Fruit fly (Drosophila melanogaster) whole organism, embryonic: Measurements from ENCODE around the gene fwd.

Experiments
- Ada2b ChIP-seq: fragments of 200-800 bp; sonication (Bioruptor generic); IDR thresholded peaks from 2 replicates; pipeline ENCODE4 v1.3.6; 2022; ENCODE audit warnings: missing biosample characterization, missing genetic modification characterization
- Aef1 ChIP-seq: fragments of 200-800 bp; sonication (Bioruptor generic); IDR thresholded peaks from 3 replicates; pipeline ENCODE4 v1.3.6; 2022; ENCODE audit warnings: missing biosample characterization, missing genetic modification characterization
- Asciz ChIP-seq: fragments of 200-800 bp; sonication (Bioruptor generic); optimal IDR thresholded peaks from 2 replicates; lab custom pipeline; 2017; ENCODE audit warnings: missing biosample characterization, mild to moderate bottlenecking, missing genetic modification characterization, missing genetic modification reagents
- Blimp-1 ChIP-seq: fragments of 200-800 bp; sonication (Bioruptor generic); optimal IDR thresholded peaks from 3 replicates; lab custom pipeline; 2018; ENCODE audit warnings: missing biosample characterization, missing genetic modification characterization, mild to moderate bottlenecking, moderate library complexity, missing genetic modification reagents
- CG10431 ChIP-seq: fragments of 200-800 bp; sonication (Bioruptor generic); optimal IDR thresholded peaks from 3 replicates; lab custom pipeline; 2018; ENCODE audit warnings: missing biosample characterization, mild to moderate bottlenecking, missing genetic modification characterization
- CG10543 ChIP-seq: fragments of 200-800 bp; sonication (Bioruptor generic); optimal IDR thresholded peaks from 3 replicates; lab custom pipeline; 2017; ENCODE audit warnings: missing biosample characterization, mild to moderate bottlenecking, missing genetic modification characterization, moderate library complexity
- CG11695 ChIP-seq: fragments of 200-800 bp; sonication (Bioruptor generic); IDR thresholded peaks from 3 replicates; pipeline ENCODE4 v1.3.6; 2022; ENCODE audit warnings: missing biosample characterization, missing genetic modification characterization
- CG11696 ChIP-seq: fragments of 200-800 bp; sonication (Bioruptor generic); IDR thresholded peaks from 2 replicates; pipeline ENCODE4 v1.3.6; 2022; ENCODE audit warnings: missing biosample characterization, missing genetic modification characterization
- CG1233 ChIP-seq: fragments of 200-800 bp; sonication (Bioruptor generic); optimal IDR thresholded peaks from 4 replicates; lab custom pipeline; 2018; ENCODE audit warnings: missing biosample characterization, mild to moderate bottlenecking, missing genetic modification characterization
- CG12744 ChIP-seq: fragments of 200-800 bp; sonication (Bioruptor generic); optimal IDR thresholded peaks from 2 replicates; lab custom pipeline; 2016; ENCODE audit warnings: missing biosample characterization, missing genetic modification characterization
- CG13296 ChIP-seq: fragments of 200-800 bp; sonication (Bioruptor generic); optimal IDR thresholded peaks from 3 replicates; lab custom pipeline; 2018; ENCODE audit warnings: missing biosample characterization, mild to moderate bottlenecking, missing genetic modification characterization
- CG14965 ChIP-seq: fragments of 200-800 bp; sonication (Bioruptor generic); optimal IDR thresholded peaks from 2 replicates; lab custom pipeline; 2016; ENCODE audit warnings: missing biosample characterization, missing genetic modification characterization, borderline replicate concordance
- CG17568 ChIP-seq: fragments of 200-800 bp; sonication (Bioruptor generic); optimal IDR thresholded peaks from 2 replicates; lab custom pipeline; 2018; ENCODE audit warnings: missing biosample characterization, mild to moderate bottlenecking, missing genetic modification characterization, moderate library complexity
- CG17912 ChIP-seq: fragments of 200-800 bp; sonication (Bioruptor generic); optimal IDR thresholded peaks from 2 replicates; lab custom pipeline; 2018; ENCODE audit warnings: missing biosample characterization, mild to moderate bottlenecking, missing genetic modification characterization
- CG1832 ChIP-seq: fragments of 200-800 bp; sonication (Bioruptor generic); optimal IDR thresholded peaks from 2 replicates; lab custom pipeline; 2017; ENCODE audit warnings: missing biosample characterization, mild to moderate bottlenecking, missing genetic modification characterization, inconsistent platforms
- CG18764 ChIP-seq: fragments of 200-800 bp; sonication (Bioruptor generic); optimal IDR thresholded peaks from 3 replicates; lab custom pipeline; 2016; ENCODE audit warnings: missing biosample characterization, missing genetic modification characterization
- CG2712 ChIP-seq: fragments of 200-800 bp; optimal IDR thresholded peaks from 3 replicates; lab custom pipeline; 2019; ENCODE audit warnings: missing biosample characterization, mild to moderate bottlenecking, missing genetic modification characterization, moderate library complexity
- CG31388 ChIP-seq: fragments of 200-800 bp; sonication (Bioruptor generic); optimal IDR thresholded peaks from 2 replicates; lab custom pipeline; 2016; ENCODE audit warnings: missing biosample characterization, missing genetic modification characterization
- CG31441 ChIP-seq: fragments of 200-800 bp; sonication (Bioruptor generic); IDR thresholded peaks from 2 replicates; pipeline ENCODE4 v1.3.6; 2022; ENCODE audit warnings: missing biosample characterization, missing genetic modification characterization
- CG34422 ChIP-seq: fragments of 200-800 bp; sonication (Bioruptor generic); IDR thresholded peaks from 3 replicates; pipeline ENCODE4 v1.3.6; 2022; ENCODE audit warnings: missing biosample characterization, missing genetic modification characterization
- CG3847 ChIP-seq: fragments of 200-800 bp; sonication (Bioruptor generic); IDR thresholded peaks from 2 replicates; pipeline ENCODE4 v1.3.6; 2022; ENCODE audit warnings: missing biosample characterization, missing genetic modification characterization
- CG6254 ChIP-seq: fragments of 200-800 bp; sonication (Bioruptor generic); optimal IDR thresholded peaks from 3 replicates; lab custom pipeline; 2017; ENCODE audit warnings: mild to moderate bottlenecking, missing biosample characterization, missing genetic modification reagents, missing genetic modification characterization
- CG7745 ChIP-seq: fragments of 200-800 bp; sonication (Bioruptor generic); optimal IDR thresholded peaks from 2 replicates; lab custom pipeline; 2018; ENCODE audit warnings: missing biosample characterization, mild to moderate bottlenecking, missing genetic modification characterization, moderate library complexity
- CHES-1-like ChIP-seq: fragments of 200-800 bp; sonication (Bioruptor generic); optimal IDR thresholded peaks from 2 replicates; lab custom pipeline; 2016; ENCODE audit warnings: missing biosample characterization, missing genetic modification characterization
- Dek ChIP-seq: fragments of 200-800 bp; sonication (Bioruptor generic); optimal IDR thresholded peaks from 3 replicates; lab custom pipeline; 2019; ENCODE audit warnings: missing biosample characterization, mild to moderate bottlenecking, missing genetic modification characterization, moderate library complexity
- Doc2 ChIP-seq: fragments of 200-800 bp; sonication (Bioruptor generic); IDR thresholded peaks from 2 replicates; pipeline ENCODE4 v1.3.6; 2022; ENCODE audit warnings: missing biosample characterization, missing genetic modification characterization
- Ets97D ChIP-seq: fragments of 200-800 bp; sonication (Bioruptor generic); optimal IDR thresholded peaks from 3 replicates; lab custom pipeline; 2016; ENCODE audit warnings: missing biosample characterization, missing genetic modification characterization
- HLHmδ ChIP-seq: fragments of 200-800 bp; sonication (Bioruptor generic); optimal IDR thresholded peaks from 2 replicates; lab custom pipeline; 2018; ENCODE audit warnings: missing biosample characterization, mild to moderate bottlenecking, missing genetic modification characterization, moderate library complexity
- NFAT ChIP-seq: fragments of 200-800 bp; sonication (Bioruptor generic); IDR thresholded peaks from 2 replicates; pipeline ENCODE4 v1.3.6; 2022; ENCODE audit warnings: missing biosample characterization, missing genetic modification characterization
- Six4 ChIP-seq: fragments of 200-800 bp; sonication (Bioruptor generic); optimal IDR thresholded peaks from 2 replicates; lab custom pipeline; 2016; ENCODE audit warnings: missing biosample characterization, missing genetic modification characterization
- TFAM ChIP-seq: fragments of 200-800 bp; sonication (Bioruptor generic); optimal IDR thresholded peaks from 2 replicates; lab custom pipeline; 2017; ENCODE audit warnings: missing biosample characterization, missing genetic modification characterization, inconsistent platforms
- Tbp ChIP-seq: fragments of >200 bp; optimal IDR thresholded peaks from 2 replicates; lab custom pipeline; 2018; ENCODE audit warnings: missing biosample characterization, missing genetic modification characterization
- ap ChIP-seq: fragments of 200-800 bp; sonication (Bioruptor generic); IDR thresholded peaks from 2 replicates; pipeline ENCODE4 v1.3.6; 2022; ENCODE audit warnings: missing biosample characterization, missing genetic modification characterization
- cas ChIP-seq: fragments of 200-800 bp; sonication (Bioruptor generic); IDR thresholded peaks from 2 replicates; pipeline ENCODE4 v1.3.6; 2022; ENCODE audit warnings: missing biosample characterization, missing genetic modification characterization
- crol ChIP-seq: fragments of 200-800 bp; sonication (Bioruptor generic); IDR thresholded peaks from 2 replicates; pipeline ENCODE4 v1.3.6; 2022; ENCODE audit warnings: missing biosample characterization, missing genetic modification characterization
- en ChIP-seq: fragments of 200-800 bp; sonication (Bioruptor generic); optimal IDR thresholded peaks from 2 replicates; lab custom pipeline; 2016; ENCODE audit warnings: missing biosample characterization, missing genetic modification characterization
- ewg ChIP-seq: fragments of 200-800 bp; sonication (Bioruptor generic); optimal IDR thresholded peaks from 3 replicates; lab custom pipeline; 2017; ENCODE audit warnings: mild to moderate bottlenecking, missing biosample characterization, missing genetic modification reagents, missing genetic modification characterization
- fd3F ChIP-seq: fragments of 200-800 bp; sonication (Bioruptor generic); optimal IDR thresholded peaks from 2 replicates; lab custom pipeline; 2018; ENCODE audit warnings: missing biosample characterization, mild to moderate bottlenecking, missing genetic modification characterization, moderate library complexity
- fd96Cb ChIP-seq: fragments of 200-800 bp; sonication (Bioruptor generic); optimal IDR thresholded peaks from 2 replicates; lab custom pipeline; 2018; ENCODE audit warnings: missing biosample characterization, mild to moderate bottlenecking, missing genetic modification characterization, moderate library complexity
- hb ChIP-seq: fragments of 200-800 bp; sonication (Bioruptor generic); IDR thresholded peaks from 3 replicates; pipeline ENCODE4 v1.3.6; 2022; ENCODE audit warnings: missing biosample characterization, missing genetic modification characterization; ENCODE audit not compliant: partially characterized antibody
- jigr1 ChIP-seq: fragments of 200-800 bp; sonication (Bioruptor generic); IDR thresholded peaks from 3 replicates; pipeline ENCODE4 v1.3.6; 2022; ENCODE audit warnings: missing biosample characterization, missing genetic modification characterization
- ken ChIP-seq: fragments of 200-800 bp; sonication (Bioruptor generic); IDR thresholded peaks from 3 replicates; pipeline ENCODE4 v1.3.6; 2022; ENCODE audit warnings: missing biosample characterization, missing genetic modification characterization
- maf-S ChIP-seq: fragments of 200-800 bp; sonication (Bioruptor generic); optimal IDR thresholded peaks from 2 replicates; lab custom pipeline; 2016; ENCODE audit warnings: missing biosample characterization, missing genetic modification characterization
- nau ChIP-seq: fragments of 200-800 bp; sonication (Bioruptor generic); optimal IDR thresholded peaks from 3 replicates; lab custom pipeline; 2017; ENCODE audit warnings: missing biosample characterization, mild to moderate bottlenecking, missing genetic modification characterization, missing genetic modification reagents
- tgo ChIP-seq: fragments of 200-800 bp; sonication (Bioruptor generic); IDR thresholded peaks from 3 replicates; pipeline ENCODE4 v1.3.6; 2022; ENCODE audit warnings: missing biosample characterization, missing genetic modification characterization
- tio ChIP-seq: fragments of 200-800 bp; sonication (Bioruptor generic); optimal IDR thresholded peaks from 2 replicates; lab custom pipeline; 2017; ENCODE audit warnings: missing biosample characterization, missing genetic modification characterization, inconsistent platforms
- trem ChIP-seq: fragments of 200-800 bp; optimal IDR thresholded peaks from 3 replicates; lab custom pipeline; 2019; ENCODE audit warnings: missing biosample characterization, mild to moderate bottlenecking, missing genetic modification characterization, moderate library complexity
- vfl ChIP-seq: fragments of 200-800 bp; sonication (Bioruptor generic); optimal IDR thresholded peaks from 2 replicates; lab custom pipeline; 2016; ENCODE audit warnings: missing biosample characterization, missing genetic modification characterization
- zfh2 ChIP-seq: fragments of 200-800 bp; sonication (Bioruptor generic); optimal IDR thresholded peaks from 2 replicates; lab custom pipeline; 2016; ENCODE audit warnings: missing biosample characterization, missing genetic modification characterization

Gene fwd

dm6 chr3L:319145-320009 is at the start of gene fwd (continued):
- TF ChIP-seq jigr1 (GFP tag; lab: Robert Waterston, UW) (no peak), Ets97D (GFP tag; lab: Kevin White, UChicago) (peak; percentile 88), CG31441 (GFP tag; lab: Robert Waterston, UW) (peak; percentile 32; the same call in 1 of the 2 replicates), tgo (GFP tag; lab: Robert Waterston, UW) (no peak), trem (peak; percentile 81), CG34422 (GFP tag; lab: Robert Waterston, UW) (peak; percentile 72; the same call in 1 of the 3 replicates), Aef1 (GFP tag; lab: Robert Waterston, UW) (no peak; the same call in 2 of the 3 replicates), en (peak; percentile 12), CG18764 (GFP tag; lab: Kevin White, UChicago) (peak; percentile 65), ewg (GFP tag; lab: Kevin White, UChicago) (peak; percentile 59), NFAT (0 out of 2 replicates have a peak, but pooled peaks have one; percentile 13), hb (GFP tag; lab: Robert Waterston, UW) (no peak), CG12744 (GFP tag; lab: Kevin White, UChicago) (no peak), Dek (tag; lab: Kevin White, UChicago) (peak; percentile 12), Six4 (no peak), nau (GFP tag; lab: Kevin White, UChicago) (peak; percentile 63), ken (GFP tag; lab: Robert Waterston, UW) (no peak; the same call in 2 of the 3 replicates), vfl (GFP tag; lab: Kevin White, UChicago) (no peak), crol (GFP tag; lab: Robert Waterston, UW) (peak; percentile 89), CG10431 (no peak), CG14965 (GFP tag; lab: Kevin White, UChicago) (no peak), Ada2b (GFP tag; lab: Robert Waterston, UW) (no peak), Tbp (no peak), CG17912 (peak; percentile 6), CG1233 (peak; percentile 18), tio (no peak), TFAM (GFP tag; lab: Kevin White, UChicago) (no peak), CHES-1-like (GFP tag; lab: Kevin White, UChicago) (peak; percentile 70), Doc2 (no peak), fd96Cb (tag; lab: Kevin White, UChicago) (no peak), cas (GFP tag; lab: Robert Waterston, UW) (no peak), HLHmδ (GFP tag; lab: Kevin White, UChicago) (peak; percentile 33), CG11696 (GFP tag; lab: Robert Waterston, UW) (no peak), zfh2 (GFP tag; lab: Kevin White, UChicago) (peak; percentile 3), maf-S (GFP tag; lab: Kevin White, UChicago) (no peak), CG11695 (GFP tag; lab: Robert Waterston, UW) (no peak), CG7745 (tag; lab: Kevin White, UChicago) (no peak), CG6254 (no peak), Asciz (GFP tag; lab: Kevin White, UChicago) (no peak), CG31388 (GFP tag; lab: Kevin White, UChicago) (no peak), CG10543 (GFP tag; lab: Kevin White, UChicago) (peak; percentile 82), CG13296 (GFP tag; lab: Kevin White, UChicago) (peak; percentile 18), CG3847 (GFP tag; lab: Robert Waterston, UW) (peak; percentile 69), ap (no peak), CG2712 (peak; percentile 41), fd3F (GFP tag; lab: Kevin White, UChicago) (no peak), CG1832 (no peak), Blimp-1 (GFP tag; lab: Kevin White, UChicago) (no peak), CG17568 (GFP tag; lab: Kevin White, UChicago) (no peak)
